Fruit fly (Drosophila melanogaster) whole organism, larva: ENCODE measurements around the gene CycJ.

Experiments
- noc ChIP-seq: fragments of 200-800 bp; sonication (Bioruptor generic); optimal IDR thresholded peaks from 3 replicates; lab custom pipeline; 2019; ENCODE audit warnings: missing biosample characterization, mild to moderate bottlenecking, missing genetic modification characterization, moderate library complexity

The CycJ gene

DNA sequence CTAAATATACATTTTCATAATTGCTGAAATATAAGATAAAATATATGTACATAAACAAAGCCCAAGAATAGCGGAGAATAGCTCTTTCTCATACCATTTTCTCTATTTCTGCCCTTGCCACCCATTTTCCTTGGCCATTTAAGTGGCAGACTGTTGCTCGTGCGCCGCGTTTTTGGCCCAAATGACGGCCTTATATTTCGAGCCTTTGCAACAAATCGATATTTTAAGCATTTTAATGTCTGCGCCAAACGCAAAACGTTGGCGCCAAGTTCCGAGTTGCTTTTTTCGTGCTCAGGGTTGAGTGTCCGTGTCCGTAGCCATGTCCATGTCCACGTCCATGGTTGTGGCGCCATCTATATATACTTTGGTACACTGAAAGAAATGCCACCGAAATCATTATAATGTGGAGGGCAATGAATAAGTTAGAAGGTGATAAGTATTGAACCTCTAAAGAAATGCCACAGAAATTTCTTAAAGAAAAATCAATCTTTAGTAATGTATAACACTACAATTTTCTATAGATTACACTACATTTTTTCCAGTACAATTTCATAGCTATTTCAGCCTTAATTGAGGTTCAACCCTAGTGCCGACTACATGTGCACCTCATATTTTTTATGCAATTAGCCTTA, 26.0 kb downstream of the CycJ start:
- no peak for TF ChIP-seq noc (tag; lab: Kevin White, UChicago)

DNA sequence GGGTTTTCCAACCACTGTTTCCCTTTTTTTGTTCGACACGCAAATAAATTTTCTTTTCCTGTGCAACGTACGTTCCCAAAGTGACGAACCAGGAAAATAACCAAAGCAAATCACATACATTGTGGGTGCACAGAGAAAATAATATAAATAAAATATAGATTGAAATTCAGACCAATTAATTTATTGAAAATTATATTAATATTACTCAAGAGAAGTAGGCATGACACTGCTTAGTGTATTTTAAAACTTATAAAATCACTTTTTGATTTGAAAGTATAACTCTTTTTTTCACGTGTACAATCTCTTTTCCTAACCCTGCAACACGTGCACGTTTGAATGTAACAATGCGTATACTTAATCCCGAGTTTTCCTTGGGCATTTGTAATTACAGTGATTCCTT, 30.4 kb downstream of the CycJ start:
- no peak for TF ChIP-seq noc (tag; lab: Kevin White, UChicago)

DNA sequence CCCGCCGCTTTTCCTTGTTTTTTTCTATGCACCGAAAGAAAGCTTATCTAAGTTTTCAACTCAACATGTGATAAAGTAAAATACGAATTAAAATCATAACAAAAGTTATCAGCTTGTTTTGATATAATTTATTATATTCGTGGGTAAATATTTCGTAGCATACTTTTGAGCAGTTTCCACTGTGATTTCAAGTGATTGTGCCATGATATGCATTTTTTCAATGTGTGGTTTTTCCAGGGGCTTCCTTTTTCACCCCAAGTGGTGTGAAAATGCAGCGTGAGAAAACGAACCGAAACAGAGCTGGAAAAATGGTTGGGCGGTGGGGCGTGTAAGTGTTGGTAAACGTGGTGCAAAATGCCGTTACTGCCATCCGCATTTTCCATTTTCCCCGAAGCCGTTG, 37.0 kb downstream of the CycJ start:
- TF ChIP-seq noc (tag; lab: Kevin White, UChicago) = no peak

DNA sequence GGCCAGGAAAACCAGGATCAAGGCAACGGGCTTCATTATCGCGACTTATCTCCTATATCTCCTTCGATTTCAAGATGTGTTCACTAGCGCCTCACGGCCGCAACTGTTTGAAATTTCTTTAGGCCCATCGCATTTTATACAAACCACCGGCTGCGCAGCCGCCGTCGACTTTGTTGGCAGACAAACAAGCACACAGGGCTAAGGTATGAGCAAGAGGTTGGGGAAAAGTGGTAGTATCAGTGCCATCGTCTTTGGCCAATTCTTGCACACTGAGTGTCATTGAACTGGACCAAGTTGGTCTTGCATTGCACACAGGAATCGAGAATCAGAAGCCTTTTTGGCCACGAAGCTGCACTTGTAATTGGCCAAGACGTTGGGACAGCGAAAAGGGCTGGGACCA, 46.3 kb downstream of the CycJ start, which contains the start of gene ImpE2:
ImpE2 (minus strand) TSS at position 115 of the 400 bp plus-strand sequence.
- TF ChIP-seq noc (tag; lab: Kevin White, UChicago) = no peak

DNA sequence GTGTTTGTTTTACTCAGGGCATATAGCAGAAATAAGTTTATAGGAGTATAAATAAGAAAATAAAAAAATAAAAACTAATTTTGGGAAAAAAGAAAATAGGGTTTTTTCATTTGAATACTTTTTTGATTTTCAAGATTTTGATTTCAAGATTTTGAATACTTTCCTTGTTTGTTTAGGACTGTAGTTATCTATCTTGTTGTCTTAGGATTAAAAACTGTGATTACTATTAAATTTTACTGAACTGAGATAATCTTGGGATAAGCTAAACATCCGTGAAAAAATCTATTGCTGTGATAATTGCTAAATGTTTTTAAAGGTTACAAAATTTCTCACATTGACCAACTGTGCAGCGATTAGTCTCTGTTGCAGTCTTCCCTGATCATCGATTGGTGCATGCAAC, 46.8 kb downstream of the CycJ start:
- TF ChIP-seq noc (tag; lab: Kevin White, UChicago) = no peak

DNA sequence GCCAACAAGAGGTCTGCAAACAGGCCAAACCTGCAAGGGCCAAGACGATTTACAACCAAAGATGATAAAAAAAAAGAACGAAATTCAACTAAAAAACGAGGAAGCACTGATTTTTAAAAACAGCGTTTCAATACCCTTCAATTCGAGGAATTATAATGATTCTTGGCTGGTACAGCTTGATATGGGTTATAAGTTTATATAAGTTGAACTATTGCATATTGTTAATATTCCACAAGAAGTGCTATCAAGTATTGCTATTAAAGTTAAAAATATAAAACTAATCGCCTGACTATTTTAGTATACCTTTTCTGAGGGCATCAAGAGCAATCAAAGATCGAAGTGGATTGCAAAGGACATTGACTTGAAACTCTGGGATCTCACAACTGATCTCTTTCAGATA, 47.8 kb downstream of the CycJ start:
- TF ChIP-seq noc (tag; lab: Kevin White, UChicago) = no peak

DNA sequence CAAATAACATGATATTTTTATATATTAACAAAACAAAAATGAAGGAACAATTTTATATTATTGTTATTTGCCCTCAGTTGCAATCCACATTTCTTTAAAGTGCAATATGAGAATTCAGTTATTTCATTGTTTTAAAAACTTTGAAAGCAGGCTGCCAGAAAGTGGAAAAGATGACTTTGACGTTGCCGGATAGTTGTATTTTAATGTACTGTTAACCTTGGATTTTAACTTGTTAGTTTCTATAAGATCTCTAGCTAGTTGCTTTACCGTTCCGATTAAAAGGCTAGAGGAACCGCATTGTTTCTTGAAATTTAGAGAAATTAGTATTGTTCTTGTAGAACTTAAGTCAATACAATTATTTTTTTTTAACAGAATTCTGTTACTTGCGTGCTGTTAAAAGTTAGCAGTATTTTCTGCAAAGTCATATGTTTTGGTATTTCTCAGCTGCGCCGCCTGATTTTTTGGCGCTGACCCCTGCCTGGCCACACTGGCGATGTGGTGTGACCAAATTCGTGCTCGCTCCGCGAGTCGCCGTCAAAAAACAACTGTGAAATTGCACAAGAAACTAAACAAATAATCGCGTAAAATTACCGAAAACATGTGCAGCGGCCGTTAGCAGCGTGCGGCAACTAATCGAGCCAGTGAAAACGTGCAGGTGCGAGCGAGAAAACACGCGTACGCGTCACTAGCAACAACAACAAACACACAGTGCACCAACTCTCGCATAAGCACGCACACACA, 49.2 kb downstream of the CycJ start, which contains the start of gene Eip63E:
Eip63E (plus strand) TSS at position 472 of the 741 bp plus-strand sequence.
- TF ChIP-seq noc (tag; lab: Kevin White, UChicago) = no peak

DNA sequence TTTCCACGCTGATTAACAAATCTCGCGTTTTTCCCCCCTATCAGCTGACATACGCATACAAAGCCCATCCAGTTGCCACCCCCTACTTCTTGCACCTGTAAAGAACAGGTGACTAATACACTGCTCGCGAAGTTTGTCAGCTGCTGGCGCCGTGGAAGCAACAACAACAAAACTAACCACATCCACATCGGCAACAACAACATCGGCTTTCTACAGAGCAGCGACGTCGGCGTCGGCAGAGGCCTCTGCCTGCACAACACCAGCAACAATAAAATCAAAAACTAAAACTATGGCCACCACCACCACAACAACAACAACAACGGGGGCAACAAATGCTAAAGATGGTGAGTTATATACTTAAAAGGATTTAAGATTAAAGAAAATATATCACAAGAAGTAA, 50.3 kb downstream of the CycJ start:
- no peak for TF ChIP-seq noc (tag; lab: Kevin White, UChicago)
